Fruit fly (Drosophila melanogaster) Kc167 (cell line): ENCODE data around the gene CG13996.

Experiments
- Myc ChIP-seq: fragments of >200 bp; optimal IDR thresholded peaks from 2 replicates; lab custom pipeline; 2017; ENCODE audit warnings: missing external identifiers
- Sin3A ChIP-seq: fragments of >200 bp; optimal IDR thresholded peaks from 2 replicates; lab custom pipeline; 2018; ENCODE audit warnings: missing external identifiers
- h ChIP-seq: fragments of >200 bp; optimal IDR thresholded peaks from 3 replicates; lab custom pipeline; 2018; ENCODE audit warnings: missing external identifiers
- insv ChIP-seq: fragments of >200 bp; optimal IDR thresholded peaks from 3 replicates; lab custom pipeline; 2018; ENCODE audit warnings: missing external identifiers
- psq ChIP-seq: fragments of >200 bp; optimal IDR thresholded peaks from 2 replicates; lab custom pipeline; 2017; ENCODE audit warnings: missing external identifiers
- ttk ChIP-seq: sonication (Bioruptor generic); optimal IDR thresholded peaks from 2 replicates; lab custom pipeline; 2017; ENCODE audit warnings: missing external identifiers

The CG13996 gene

DNA sequence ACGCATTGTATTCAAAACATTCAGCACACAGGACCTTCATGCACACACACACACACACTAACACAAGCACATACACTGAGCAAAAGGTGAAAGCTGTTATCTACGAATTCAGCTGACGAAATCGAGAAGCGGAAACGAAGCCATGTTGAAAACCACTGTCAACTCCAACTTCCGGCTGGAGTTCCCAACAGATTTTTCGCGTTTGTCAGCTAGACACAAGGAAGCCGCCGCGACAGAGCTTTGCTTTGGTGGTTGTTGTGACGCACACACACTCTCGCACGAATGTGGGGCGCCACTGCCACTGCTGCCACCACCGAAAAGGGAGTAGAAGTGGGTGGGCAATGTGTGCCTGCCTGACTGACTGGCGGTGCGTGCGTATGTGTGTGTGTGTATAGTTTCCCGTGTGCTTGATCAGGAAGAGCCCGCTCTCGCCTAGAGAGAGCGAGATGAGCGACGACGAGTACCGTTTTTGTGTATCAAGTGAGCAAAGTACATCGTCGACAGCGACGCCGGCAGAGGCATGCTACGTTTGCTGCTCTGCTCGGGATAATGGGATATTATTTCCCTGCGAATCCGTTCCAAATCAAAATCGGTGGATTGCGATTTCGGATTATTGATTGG is 22.9 kb upstream of the CG13996 start:
- TF ChIP-seq insv (lab: Kevin White, UChicago) (no peak), psq (lab: Kevin White, UChicago) (no peak), Myc (lab: Kevin White, UChicago) (no peak), h (lab: Kevin White, UChicago) (no peak), ttk (lab: Kevin White, UChicago) (no peak), Sin3A (no peak)

dm6 chr2L:5998383-5998782 is 22.3 kb upstream of the CG13996 start:
- TF ChIP-seq insv (lab: Kevin White, UChicago): no peak
- TF ChIP-seq Myc (lab: Kevin White, UChicago): no peak
- no peak for TF ChIP-seq Sin3A
- no peak for TF ChIP-seq h (lab: Kevin White, UChicago)
- TF ChIP-seq ttk (lab: Kevin White, UChicago): no peak
- TF ChIP-seq psq (lab: Kevin White, UChicago): no peak

DNA sequence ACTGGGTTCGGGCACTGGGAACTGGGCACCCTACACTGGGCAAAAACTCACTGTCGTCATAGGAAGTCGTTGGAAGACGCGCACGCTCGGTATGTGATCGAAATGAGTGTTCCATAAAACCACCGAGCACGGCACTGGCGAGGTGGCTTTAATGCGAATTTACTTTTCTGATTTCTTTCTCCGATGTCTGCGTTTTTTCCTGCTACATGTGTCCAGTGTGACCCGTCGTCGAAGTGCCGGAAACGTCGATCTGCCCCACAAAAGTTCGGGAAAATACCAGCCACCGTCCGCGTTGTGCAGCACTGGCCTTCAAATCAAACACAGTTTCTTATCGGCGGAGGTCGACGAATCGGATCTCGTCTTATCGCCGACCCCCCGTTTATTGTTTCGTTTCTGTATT is 21.4 kb upstream of the CG13996 start, which contains the start of gene Kdm5:
Kdm5 (minus strand) TSS at position 255 of the 400 bp plus-strand sequence.
- TF ChIP-seq h (lab: Kevin White, UChicago) (no peak), psq (lab: Kevin White, UChicago) (no peak), Myc (lab: Kevin White, UChicago) (no peak), ttk (lab: Kevin White, UChicago) (no peak), insv (lab: Kevin White, UChicago) (no peak), Sin3A (no peak)

- no peak for TF ChIP-seq Sin3A
- TF ChIP-seq Myc (lab: Kevin White, UChicago): no peak
- TF ChIP-seq h (lab: Kevin White, UChicago): no peak
- no peak for TF ChIP-seq insv (lab: Kevin White, UChicago)
These were observed 20.6 kb upstream of the CG13996 start, which contains the start of gene Tsp26A for dm6 chr2L:6000065-6000464. Tsp26A (plus strand) TSS chr2L:6000228.

DNA sequence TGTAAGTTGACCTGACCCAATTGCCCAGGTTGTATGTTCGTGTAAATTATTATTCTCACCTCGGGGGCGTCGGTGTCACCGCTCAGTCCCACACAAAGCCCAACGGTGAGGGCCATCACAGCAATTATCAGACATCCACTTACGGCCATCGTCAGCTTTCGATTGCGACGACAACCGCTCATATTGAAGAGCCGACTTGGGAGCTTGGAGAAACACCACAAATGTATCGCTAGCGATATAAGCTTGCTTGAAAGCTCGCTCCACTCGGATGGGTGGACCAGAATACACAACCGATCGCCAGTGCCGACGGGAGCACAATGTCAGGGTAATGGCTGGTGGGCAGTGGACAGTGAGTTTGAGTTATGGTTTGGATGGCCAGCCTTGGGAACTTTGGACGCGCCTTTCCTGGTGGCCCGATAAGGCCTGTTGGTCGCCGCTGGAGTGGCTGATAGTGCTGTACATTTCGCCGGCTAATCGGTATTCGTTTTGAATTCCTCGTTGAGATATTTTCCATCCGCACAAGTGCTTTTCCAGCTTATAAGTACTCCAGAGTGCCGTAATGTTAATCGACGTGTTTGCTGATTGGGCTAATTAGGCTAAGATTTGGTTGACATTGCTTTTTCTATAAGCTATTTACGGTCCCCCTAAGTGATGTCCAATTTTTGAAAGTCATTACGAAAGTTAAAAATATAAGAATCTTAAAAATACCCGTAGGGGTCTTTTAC is 14.0 kb upstream of the CG13996 start, which contains the start of gene Gal:
Gal (minus strand) TSS at position 320 of the 725 bp plus-strand sequence.
- TF ChIP-seq insv (lab: Kevin White, UChicago) (no peak), psq (lab: Kevin White, UChicago) (no peak), Myc (lab: Kevin White, UChicago) (no peak), h (lab: Kevin White, UChicago) (no peak), ttk (lab: Kevin White, UChicago) (no peak), Sin3A (no peak)

dm6 chr2L:6012303-6013070 is 8.1 kb upstream of the CG13996 start, which contains the start of gene CG9098:
CG9098 (minus strand) TSS chr2L:6012338.
- TF ChIP-seq Myc (lab: Kevin White, UChicago): no peak
- no peak for TF ChIP-seq psq (lab: Kevin White, UChicago)
- TF ChIP-seq Sin3A: no peak
- TF ChIP-seq insv (lab: Kevin White, UChicago): no peak

- TF ChIP-seq Sin3A: no peak
- no peak for TF ChIP-seq insv (lab: Kevin White, UChicago)
- TF ChIP-seq ttk (lab: Kevin White, UChicago): no peak
These were observed 7.6 kb upstream of the CG13996 start for dm6 chr2L:6013071-6013417.

DNA sequence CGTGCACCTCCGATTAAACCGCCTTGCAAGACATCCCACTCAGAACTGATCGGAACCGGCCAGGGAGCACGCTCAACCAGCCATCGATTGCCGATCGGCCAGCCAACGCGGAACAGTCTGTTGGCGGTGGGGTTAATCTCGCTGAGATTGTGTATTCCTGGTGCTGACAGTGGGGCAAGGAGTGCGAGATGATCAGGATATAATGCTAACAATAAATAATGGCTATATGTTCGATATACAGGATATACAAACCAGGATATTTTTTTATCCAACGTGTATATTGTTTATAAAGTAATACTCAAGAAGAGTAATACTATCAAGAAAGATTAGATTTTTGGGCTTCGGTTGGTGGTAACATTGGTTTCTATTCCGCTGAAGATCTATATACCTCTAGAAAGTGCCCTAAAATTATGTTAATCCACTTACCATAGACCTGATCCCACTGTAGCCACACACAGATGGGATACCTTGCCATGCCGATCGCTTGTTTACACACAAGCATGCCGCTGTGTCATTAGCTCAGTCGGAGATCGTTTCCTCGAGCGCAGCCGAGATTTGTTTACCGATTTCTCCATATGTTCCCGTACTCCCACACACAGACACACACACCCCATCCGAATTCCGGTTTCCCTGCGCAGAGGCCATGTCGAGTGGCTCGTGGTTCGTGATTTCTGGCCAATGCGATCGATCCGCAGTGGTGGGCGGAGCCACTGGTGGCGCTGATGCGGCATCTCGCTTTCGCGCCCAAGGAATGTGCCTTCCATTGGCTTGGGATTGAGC is 1.1 kb upstream of the CG13996 start, which contains the start of gene H2.0:
H2.0 (minus strand) TSS at position 51 of the 780 bp plus-strand sequence.
- TF ChIP-seq Sin3A: no peak

DNA sequence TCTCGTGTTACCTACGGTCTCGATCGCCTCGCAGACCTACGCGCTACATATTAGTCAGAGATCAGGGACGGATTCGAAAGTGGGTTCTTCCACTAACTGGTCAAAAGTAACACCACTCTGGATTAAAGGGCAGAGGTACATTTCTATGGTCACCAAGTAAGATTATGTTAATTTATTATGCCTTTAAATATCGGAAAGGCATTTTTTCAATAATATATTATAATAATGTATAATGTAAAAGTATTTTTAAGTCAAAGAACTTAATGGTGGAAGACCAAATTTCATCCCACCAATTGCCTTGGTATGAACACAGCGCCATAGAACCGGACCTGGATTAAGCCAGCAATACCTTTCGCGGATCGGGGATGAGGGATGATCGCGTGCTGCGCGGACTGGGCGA is 2.2 kb downstream of the CG13996 start:
- TF ChIP-seq h (lab: Kevin White, UChicago) (no peak), Sin3A (no peak), ttk (lab: Kevin White, UChicago) (no peak), insv (lab: Kevin White, UChicago) (no peak), Myc (lab: Kevin White, UChicago) (no peak), psq (lab: Kevin White, UChicago) (no peak)

DNA sequence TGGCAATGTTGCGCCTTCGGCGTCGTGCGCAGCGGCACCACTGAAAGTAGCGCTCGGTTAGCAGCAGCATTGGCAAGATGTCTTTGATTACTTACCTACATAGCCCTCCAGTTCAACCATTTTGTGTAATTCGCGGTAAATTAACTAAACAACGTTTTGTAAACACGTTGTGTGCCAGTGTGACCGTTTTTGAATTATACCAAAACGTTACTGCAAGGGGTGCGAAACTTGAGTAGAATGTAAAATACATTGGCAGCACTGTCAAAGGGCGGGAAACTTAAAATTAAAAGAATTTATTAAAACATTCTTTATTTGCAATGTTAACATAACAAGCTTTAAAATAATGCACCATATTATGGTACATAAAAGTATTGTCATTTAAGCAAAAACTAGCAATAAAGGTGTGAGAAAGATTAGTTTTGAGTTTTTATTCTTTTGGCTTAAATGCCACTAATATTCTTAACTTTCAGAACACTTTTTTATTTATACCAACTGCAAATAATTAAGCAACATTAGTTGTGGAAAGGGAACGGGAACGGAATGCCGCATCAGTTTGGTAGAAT is 3.8 kb downstream of the CG13996 start, which contains the start of gene CG9107:
CG9107 (minus strand) TSS at position 195 of the 563 bp plus-strand sequence.
- TF ChIP-seq insv (lab: Kevin White, UChicago) (no peak), ttk (lab: Kevin White, UChicago) (no peak), Myc (lab: Kevin White, UChicago) (no peak), Sin3A (no peak), h (lab: Kevin White, UChicago) (no peak), psq (lab: Kevin White, UChicago) (no peak)

- TF ChIP-seq ttk (lab: Kevin White, UChicago) (no peak), insv (lab: Kevin White, UChicago) (no peak), Sin3A (no peak), h (lab: Kevin White, UChicago) (no peak), psq (lab: Kevin White, UChicago) (no peak), Myc (lab: Kevin White, UChicago) (no peak)
These were observed 8.1 kb downstream of the CG13996 start for dm6 chr2L:6028712-6029111.
